Worm (Caenorhabditis elegans): Measurements from ENCODE around the gene lyst-1.

lyst-1 gene

ce11 chrX:12176394-12176793 lies 35.4 kb upstream of the lyst-1 start:
- TF ChIP-seq dao-5 (tag; optimal IDR thresholded peaks at IDR 0.05) (no peak), W03F9.2 (tag; optimal IDR thresholded peaks at IDR 0.05) (no peak), him-1 (tag; optimal IDR thresholded peaks at IDR 0.05) (no peak)

ce11 chrX:12175667-12176278 lies 34.8 kb upstream of the lyst-1 start:
- TF ChIP-seq W03F9.2 (tag; optimal IDR thresholded peaks at IDR 0.05) (no peak), dao-5 (tag; optimal IDR thresholded peaks at IDR 0.05) (no peak), him-1 (tag; optimal IDR thresholded peaks at IDR 0.05) (no peak)

- TF ChIP-seq dao-5 (tag; optimal IDR thresholded peaks at IDR 0.05), result no peak
- TF ChIP-seq him-1 (tag; optimal IDR thresholded peaks at IDR 0.05), result no peak
- no peak for TF ChIP-seq W03F9.2 (tag; optimal IDR thresholded peaks at IDR 0.05)
These were observed 33.9 kb upstream of the lyst-1 start for ce11 chrX:12174686-12175404.

- TF ChIP-seq him-1 (tag; optimal IDR thresholded peaks at IDR 0.05) (no peak), W03F9.2 (tag; optimal IDR thresholded peaks at IDR 0.05) (no peak), dao-5 (tag; optimal IDR thresholded peaks at IDR 0.05) (no peak)
These were observed 33.0 kb upstream of the lyst-1 start for ce11 chrX:12173989-12174388.

ce11 chrX:12172482-12173134 lies 31.7 kb upstream of the lyst-1 start:
- TF ChIP-seq dao-5 (tag; optimal IDR thresholded peaks at IDR 0.05) (no peak), him-1 (tag; optimal IDR thresholded peaks at IDR 0.05) (no peak), W03F9.2 (tag; optimal IDR thresholded peaks at IDR 0.05) (no peak)

ce11 chrX:12171631-12172348 lies 30.8 kb upstream of the lyst-1 start, which contains the start of gene F57G12.1:
Gene F57G12.1, minus strand, starts transcription at chrX:12171681.
- peak; percentile 75 for TF ChIP-seq him-1 (tag; optimal IDR thresholded peaks at IDR 0.05)
- no peak for TF ChIP-seq dao-5 (tag; optimal IDR thresholded peaks at IDR 0.05)
- no peak for TF ChIP-seq W03F9.2 (tag; optimal IDR thresholded peaks at IDR 0.05)

ce11 chrX:12169390-12169789 lies 28.4 kb upstream of the lyst-1 start:
- no peak for TF ChIP-seq him-1 (tag; optimal IDR thresholded peaks at IDR 0.05)
- TF ChIP-seq W03F9.2 (tag; optimal IDR thresholded peaks at IDR 0.05), result no peak
- TF ChIP-seq dao-5 (tag; optimal IDR thresholded peaks at IDR 0.05), result no peak

- no peak for TF ChIP-seq him-1 (tag; optimal IDR thresholded peaks at IDR 0.05)
- no peak for TF ChIP-seq W03F9.2 (tag; optimal IDR thresholded peaks at IDR 0.05)
- no peak for TF ChIP-seq dao-5 (tag; optimal IDR thresholded peaks at IDR 0.05)
These were observed 27.8 kb upstream of the lyst-1 start for ce11 chrX:12168765-12169164.

ce11 chrX:12167632-12168377 lies 26.9 kb upstream of the lyst-1 start:
- TF ChIP-seq dao-5 (tag; optimal IDR thresholded peaks at IDR 0.05) (no peak), W03F9.2 (tag; optimal IDR thresholded peaks at IDR 0.05) (no peak), him-1 (tag; optimal IDR thresholded peaks at IDR 0.05) (no peak)

- TF ChIP-seq dao-5 (tag; optimal IDR thresholded peaks at IDR 0.05) (no peak), him-1 (tag; optimal IDR thresholded peaks at IDR 0.05) (no peak), W03F9.2 (tag; optimal IDR thresholded peaks at IDR 0.05) (no peak)
These were observed 24.0 kb upstream of the lyst-1 start for ce11 chrX:12164943-12165342.

ce11 chrX:12164047-12164446 lies 23.1 kb upstream of the lyst-1 start:
- TF ChIP-seq him-1 (tag; optimal IDR thresholded peaks at IDR 0.05), result no peak
- no peak for TF ChIP-seq dao-5 (tag; optimal IDR thresholded peaks at IDR 0.05)
- TF ChIP-seq W03F9.2 (tag; optimal IDR thresholded peaks at IDR 0.05), result no peak

- no peak for TF ChIP-seq dao-5 (tag; optimal IDR thresholded peaks at IDR 0.05)
- TF ChIP-seq him-1 (tag; optimal IDR thresholded peaks at IDR 0.05), result no peak
- TF ChIP-seq W03F9.2 (tag; optimal IDR thresholded peaks at IDR 0.05), result no peak
These were observed 21.7 kb upstream of the lyst-1 start for ce11 chrX:12162659-12163058.
